Worm (Caenorhabditis elegans) whole organism, L4 larva: ENCODE results near the gene M03C11.6.
"Not testable (repeated sequence)": the region's sequence is repeated elsewhere in the genome, so short reads cannot be mapped to it uniquely, and the experiment has no call there.

Experiments used
- D1046.2 ChIP-seq: fragments of 200-800 bp; sonication (Bioruptor generic); IDR thresholded peaks from 2 replicates; pipeline ENCODE4 v1.3.6; 2022; ENCODE audit warnings: missing genetic modification characterization, missing compliant biosample characterization
- F37D6.2 ChIP-seq: sonication (generic microtip); optimal IDR thresholded peaks from 2 replicates; lab custom pipeline; 2016; ENCODE audit warnings: mild to moderate bottlenecking, missing genetic modification characterization, missing compliant biosample characterization
- F49E8.2 ChIP-seq: sonication (generic microtip); optimal IDR thresholded peaks from 2 replicates; lab custom pipeline; 2016; ENCODE audit warnings: missing compliant biosample characterization, mild to moderate bottlenecking, missing genetic modification characterization, borderline replicate concordance
- T26A8.4 ChIP-seq: fragments of 200-800 bp; sonication (Bioruptor generic); IDR thresholded peaks from 2 replicates; pipeline ENCODE4 v1.3.6; 2022; ENCODE audit warnings: missing genetic modification characterization, missing compliant biosample characterization
- Y48G9A.11 ChIP-seq: fragments of 200-800 bp; sonication (Bioruptor generic); IDR thresholded peaks from 2 replicates; pipeline ENCODE4 v1.3.6; 2022; ENCODE audit warnings: missing genetic modification reagents, missing genetic modification characterization, missing compliant biosample characterization
- ZK337.2 ChIP-seq: fragments of 200-800 bp; sonication (Bioruptor generic); IDR thresholded peaks from 2 replicates; pipeline ENCODE4 v1.3.6; 2022; ENCODE audit warnings: missing genetic modification reagents, missing genetic modification characterization, missing compliant biosample characterization
- arid-1 ChIP-seq: fragments of 200-800 bp; sonication (Bioruptor generic); conservative IDR thresholded peaks from 2 replicates; pipeline ENCODE4 v1.3.6; 2022; ENCODE audit warnings: missing genetic modification reagents, missing genetic modification characterization, missing compliant biosample characterization
- ceh-20 ChIP-seq: fragments of 200-800 bp; sonication (Bioruptor generic); IDR thresholded peaks from 2 replicates; pipeline ENCODE4 v1.3.6; 2022; ENCODE audit warnings: missing genetic modification reagents, missing genetic modification characterization, missing compliant biosample characterization
- ceh-44 ChIP-seq: fragments of 200-800 bp; sonication (Bioruptor generic); IDR thresholded peaks from 2 replicates; pipeline ENCODE4 v1.3.6; 2022; ENCODE audit warnings: missing genetic modification reagents, missing genetic modification characterization, missing compliant biosample characterization
- ceh-82 ChIP-seq: sonication (generic microtip); optimal IDR thresholded peaks from 2 replicates; lab custom pipeline; 2017; ENCODE audit warnings: missing biosample characterization, missing genetic modification characterization
- ces-1 ChIP-seq: fragments of 150-350 bp; sonication (generic microtip); optimal IDR thresholded peaks from 4 replicates; lab custom pipeline; 2014; ENCODE audit warnings: missing biosample characterization, missing genetic modification reagents, missing genetic modification characterization
- ctbp-1 ChIP-seq: fragments of 200-800 bp; sonication (Bioruptor generic); IDR thresholded peaks from 2 replicates; pipeline ENCODE4 v1.3.6; 2022; ENCODE audit warnings: missing genetic modification reagents, missing genetic modification characterization, missing compliant biosample characterization
- dmd-6 ChIP-seq: fragments of 200-800 bp; sonication (Bioruptor generic); IDR thresholded peaks from 2 replicates; pipeline ENCODE4 v1.3.6; 2022; ENCODE audit warnings: missing genetic modification reagents, missing genetic modification characterization, missing compliant biosample characterization
- dmd-9 ChIP-seq: fragments of 200-800 bp; sonication (Bioruptor generic); IDR thresholded peaks from 2 replicates; pipeline ENCODE4 v1.3.6; 2022; ENCODE audit warnings: missing genetic modification reagents, missing genetic modification characterization, missing compliant biosample characterization
- dpl-1 ChIP-seq: fragments of 150-350 bp; optimal IDR thresholded peaks from 2 replicates; lab custom pipeline; 2014; ENCODE audit warnings: missing biosample characterization, missing genetic modification reagents, missing genetic modification characterization
- egl-43 ChIP-seq: fragments of 200-800 bp; sonication (Bioruptor generic); IDR thresholded peaks from 2 replicates; pipeline ENCODE4 v1.3.6; 2022; ENCODE audit warnings: missing genetic modification reagents, missing genetic modification characterization, missing compliant biosample characterization
- fkh-10 ChIP-seq: fragments of 150-350 bp; optimal IDR thresholded peaks from 2 replicates; lab custom pipeline; 2014; ENCODE audit warnings: missing biosample characterization, missing genetic modification reagents, missing genetic modification characterization
- hif-1 ChIP-seq, 2 experiments: sonication (generic microtip); optimal IDR thresholded peaks; 2 replicates each; lab custom pipeline; 2016 to 2017; ENCODE audit warnings: missing compliant biosample characterization in 2 of 2, missing genetic modification characterization in 2 of 2, missing genetic modification reagents in 2 of 2, missing genotype in 2 of 2, mild to moderate bottlenecking in 1 of 2
- hlh-30 ChIP-seq: sonication (generic microtip); optimal IDR thresholded peaks from 2 replicates; lab custom pipeline; 2017; ENCODE audit warnings: antibody characterized with exemption, mild to moderate bottlenecking, missing genetic modification characterization, missing compliant biosample characterization; ENCODE audit not compliant: insufficient read depth
- hmg-1.1 ChIP-seq: fragments of 200-800 bp; sonication (Bioruptor generic); IDR thresholded peaks from 2 replicates; pipeline ENCODE4 v1.3.6; 2022; ENCODE audit warnings: missing genetic modification reagents, missing genetic modification characterization, missing compliant biosample characterization
- lim-7 ChIP-seq: fragments of 200-800 bp; sonication (Bioruptor generic); IDR thresholded peaks from 2 replicates; pipeline ENCODE4 v1.3.6; 2022; ENCODE audit warnings: missing genetic modification characterization, missing compliant biosample characterization
- lin-13 ChIP-seq: fragments of 150-350 bp; optimal IDR thresholded peaks from 2 replicates; lab custom pipeline; 2014; ENCODE audit warnings: missing biosample characterization, missing genetic modification reagents, missing genetic modification characterization
- lin-29 ChIP-seq: fragments of 200-800 bp; sonication (Bioruptor generic); IDR thresholded peaks from 2 replicates; pipeline ENCODE4 v1.3.6; 2022; ENCODE audit warnings: missing genetic modification reagents, missing genetic modification characterization, missing compliant biosample characterization
- lin-38 ChIP-seq: fragments of 200-800 bp; sonication (Bioruptor generic); IDR thresholded peaks from 2 replicates; pipeline ENCODE4 v1.3.6; 2022; ENCODE audit warnings: missing genetic modification reagents, missing genetic modification characterization, missing compliant biosample characterization
- lsy-2 ChIP-seq, 2 experiments: fragments of 150-350 bp in 1 of 2; sonication (generic microtip) in 1 of 2; optimal IDR thresholded peaks; 2 replicates each; lab custom pipeline; 2014 to 2017; ENCODE audit warnings: missing biosample characterization in 2 of 2, missing genetic modification characterization in 2 of 2
- madf-9 ChIP-seq: fragments of 200-800 bp; sonication (Bioruptor generic); conservative IDR thresholded peaks from 2 replicates; pipeline ENCODE4 v1.3.6; 2022; ENCODE audit warnings: missing genetic modification reagents, missing genetic modification characterization, missing compliant biosample characterization
- mep-1 ChIP-seq: fragments of 150-350 bp; sonication (generic microtip); optimal IDR thresholded peaks from 3 replicates; lab custom pipeline; 2014; ENCODE audit warnings: missing biosample characterization, missing genetic modification characterization
- mes-2 ChIP-seq: sonication (generic microtip); optimal IDR thresholded peaks from 2 replicates; lab custom pipeline; 2016; ENCODE audit warnings: missing genotype, mild to moderate bottlenecking, missing genetic modification characterization, missing compliant biosample characterization; ENCODE audit not compliant: poor library complexity, severe bottlenecking
- nhr-11 ChIP-seq: fragments of 150-350 bp; optimal IDR thresholded peaks from 2 replicates; lab custom pipeline; 2014; ENCODE audit warnings: missing biosample characterization, missing genetic modification characterization
- rbr-2 ChIP-seq: sonication (generic microtip); optimal IDR thresholded peaks from 2 replicates; lab custom pipeline; 2016; ENCODE audit warnings: missing genotype, missing genetic modification characterization, missing compliant biosample characterization
- tra-1 ChIP-seq: fragments of 200-800 bp; sonication (Bioruptor generic); IDR thresholded peaks from 2 replicates; pipeline ENCODE4 v1.3.6; 2022; ENCODE audit warnings: missing genetic modification reagents, missing genetic modification characterization, missing compliant biosample characterization
- unc-130 ChIP-seq: sonication (generic microtip); optimal IDR thresholded peaks from 2 replicates; lab custom pipeline; 2016; ENCODE audit warnings: missing genetic modification reagents, missing genetic modification characterization, missing compliant biosample characterization
- unc-62 ChIP-seq, 3 experiments: fragments of 150-350 bp in 1 of 3; sonication (generic microtip); optimal IDR thresholded peaks in 2 of 3; peaks in 1 of 3; 1 replicate in 1 of 3; 2 replicates in 2 of 3; lab custom pipeline; 2014 to 2017; ENCODE audit warnings: missing biosample characterization in 3 of 3, missing genetic modification characterization in 3 of 3, missing genetic modification reagents in 3 of 3, missing genotype in 1 of 3
- vab-7 ChIP-seq: fragments of 200-800 bp; sonication (Bioruptor generic); IDR thresholded peaks from 2 replicates; pipeline ENCODE4 v1.3.6; 2022; ENCODE audit warnings: missing genetic modification reagents, missing genetic modification characterization, missing compliant biosample characterization

The M03C11.6 gene

ce11 chrIII:10438780-10439179 lies 15.0 kb upstream of the M03C11.6 start, which contains the start of gene H04D03.6:
Gene H04D03.6, minus strand, starts transcription at chrIII:10438880.
- not testable (repeated sequence) for TF ChIP-seq ceh-82 (tag; lab: Kevin White, UChicago); lin-29 (GFP tag; lab: Robert Waterston, UW); lim-7 (GFP tag; lab: Robert Waterston, UW)

ce11 chrIII:10435938-10436842 lies 12.4 kb upstream of the M03C11.6 start, which contains the start of the genes smrd-1 and enu-3.1:
Gene smrd-1, minus strand, starts transcription at chrIII:10435988.
Gene enu-3.1, plus strand, starts transcription at chrIII:10436276.
- TF ChIP-seq rbr-2 (peak; percentile 72), dpl-1 (GFP tag; lab: Kevin White, UChicago) (peak; percentile 62), tra-1 (GFP tag; lab: Robert Waterston, UW) (0 out of 2 replicates have a peak, but pooled peaks have one; percentile 10), F37D6.2 (peak; percentile 82), madf-9 (GFP tag; lab: Robert Waterston, UW) (peak; percentile 70), dmd-9 (GFP tag; lab: Robert Waterston, UW) (0 out of 2 replicates have a peak, but pooled peaks have one; percentile 54), ces-1 (GFP tag; lab: Kevin White, UChicago) (peak; percentile 94), lim-7 (GFP tag; lab: Robert Waterston, UW) (peak; percentile 62; the same call in 1 of the 2 replicates), arid-1 (peak; percentile 66; the same call in 1 of the 2 replicates), unc-62 (GFP tag; optimal IDR thresholded peaks at IDR 0.05 in 1 of 2; lab: Kevin White, UChicago) (peak in 1 of 2 experiments; percentile 17), F49E8.2 (peak; percentile 17), dmd-6 (GFP tag; lab: Robert Waterston, UW) (peak; percentile 47), egl-43 (GFP tag; lab: Robert Waterston, UW) (peak; percentile 20; the same call in 1 of the 2 replicates), ctbp-1 (GFP tag; lab: Robert Waterston, UW) (peak; percentile 81), hmg-1.1 (GFP tag; lab: Robert Waterston, UW) (peak; percentile 73), D1046.2 (GFP tag; lab: Robert Waterston, UW) (0 out of 2 replicates have a peak, but pooled peaks have one; percentile 66), lsy-2 (tag; optimal IDR thresholded peaks at IDR 0.05; lab: Kevin White, UChicago) (peak in 1 of 2 experiments; percentile 72), lin-13 (GFP tag; lab: Kevin White, UChicago) (peak; percentile 4), ceh-20 (GFP tag; lab: Robert Waterston, UW) (peak; percentile 58), Y48G9A.11 (GFP tag; lab: Robert Waterston, UW) (peak; percentile 57; the same call in 1 of the 2 replicates), nhr-11 (tag; lab: Kevin White, UChicago) (peak; percentile 10), mes-2 (tag; lab: Kevin White, UChicago) (peak; percentile 94), hlh-30 (tag; lab: Kevin White, UChicago) (peak; percentile 39), ZK337.2 (GFP tag; lab: Robert Waterston, UW) (0 out of 2 replicates have a peak, but pooled peaks have one; percentile 46), fkh-10 (GFP tag; lab: Kevin White, UChicago) (peak; percentile 8), unc-130 (peak; percentile 49), T26A8.4 (GFP tag; lab: Robert Waterston, UW) (peak; percentile 30; the same call in 1 of the 2 replicates), vab-7 (peak; percentile 76), mep-1 (tag; lab: Kevin White, UChicago) (peak; percentile 65), ceh-44 (peak; percentile 83), hif-1 (tag; optimal IDR thresholded peaks at IDR 0.05; lab: Kevin White, UChicago) (peak in 1 of 2 experiments; percentile 53), lin-38 (GFP tag; lab: Robert Waterston, UW) (peak; percentile 89)
- TF ChIP-seq unc-62 (tag; optimal IDR thresholded peaks at IDR 0.05; lab: Kevin White, UChicago), result not testable (repeated sequence)
- TF ChIP-seq, all 104 proteins: peak for 32; not testable (repeated sequence) for 72
